Worm (Caenorhabditis elegans): ENCODE results near the gene pros-1.

Gene pros-1

ce11 chrIII:8030963-8031362 is 36.1 kb upstream of the pros-1 start, which contains the start of gene F44B9.9:
Gene F44B9.9 (minus strand): TSS chrIII:8031063.
- TF ChIP-seq ceh-14 (tag; optimal IDR thresholded peaks at IDR 0.05) (no peak), nhr-232 (tag; optimal IDR thresholded peaks at IDR 0.05) (no peak), hlh-8 (tag; optimal IDR thresholded peaks at IDR 0.05) (no peak), hlh-30 (tag; optimal IDR thresholded peaks at IDR 0.05; ENCODE audit: insufficient read depth) (no peak), ceh-34 (tag; optimal IDR thresholded peaks at IDR 0.05) (no peak), unc-86 (tag; optimal IDR thresholded peaks at IDR 0.05) (no peak), hlh-13 (GFP tag; optimal IDR thresholded peaks at IDR 0.05) (no peak), pat-9 (tag; optimal IDR thresholded peaks at IDR 0.05) (no peak), sox-2 (GFP tag; IDR thresholded peaks at IDR 0.05) (no peak), npax-4 (tag; optimal IDR thresholded peaks at IDR 0.05) (no peak)

ce11 chrIII:8033534-8033933 is 33.6 kb upstream of the pros-1 start, which contains the start of gene F44B9.10:
Gene F44B9.10 (minus strand): TSS chrIII:8033634.
- TF ChIP-seq sdc-2 (tag; optimal IDR thresholded peaks at IDR 0.05) = no peak
- TF ChIP-seq Y22D7AL.16 (tag; optimal IDR thresholded peaks at IDR 0.05) = no peak
- no peak for TF ChIP-seq elt-2 (tag; optimal IDR thresholded peaks at IDR 0.05)
- TF ChIP-seq sox-4 (tag; optimal IDR thresholded peaks at IDR 0.05) = no peak
- no peak for TF ChIP-seq ceh-19 (GFP tag; optimal IDR thresholded peaks at IDR 0.05)
- TF ChIP-seq ceh-2 (tag; optimal IDR thresholded peaks at IDR 0.05) = no peak
- no peak for TF ChIP-seq unc-42 (tag; optimal IDR thresholded peaks at IDR 0.05)
- TF ChIP-seq ama-1 (optimal IDR thresholded peaks at IDR 0.05) = no peak
- no peak for TF ChIP-seq ceh-34 (tag; optimal IDR thresholded peaks at IDR 0.05)
- no peak for TF ChIP-seq pax-1 (tag; optimal IDR thresholded peaks at IDR 0.05)

- no peak for TF ChIP-seq ceh-14 (tag; optimal IDR thresholded peaks at IDR 0.05)
These were observed 31.0 kb upstream of the pros-1 start for ce11 chrIII:8036050-8036449.

- TF ChIP-seq pha-4 (tag; optimal IDR thresholded peaks at IDR 0.05) (no peak), ttx-3 (tag; optimal IDR thresholded peaks at IDR 0.05) (no peak), mec-3 (tag; optimal IDR thresholded peaks at IDR 0.05; ENCODE audit: borderline replicate concordance) (no peak), pag-3 (tag; optimal IDR thresholded peaks at IDR 0.05; ENCODE audit: borderline replicate concordance) (no peak), Y22D7AL.16 (tag; optimal IDR thresholded peaks at IDR 0.05) (no peak), lim-6 (tag; optimal IDR thresholded peaks at IDR 0.05) (no peak), unc-42 (tag; optimal IDR thresholded peaks at IDR 0.05) (no peak), ztf-16 (tag; optimal IDR thresholded peaks at IDR 0.05) (no peak), elt-4 (tag; optimal IDR thresholded peaks at IDR 0.05) (no peak), hlh-15 (tag; optimal IDR thresholded peaks at IDR 0.05) (no peak), ceh-22 (tag; optimal IDR thresholded peaks at IDR 0.05) (no peak), elt-2 (tag; optimal IDR thresholded peaks at IDR 0.05) (no peak), ceh-19 (GFP tag; optimal IDR thresholded peaks at IDR 0.05) (no peak), eyg-1 (tag; optimal IDR thresholded peaks at IDR 0.05) (no peak), pros-1 (tag; optimal IDR thresholded peaks at IDR 0.05) (no peak), ets-4 (tag; optimal IDR thresholded peaks at IDR 0.05) (no peak), unc-55 (GFP tag; optimal IDR thresholded peaks at IDR 0.05) (no peak), pat-9 (tag; optimal IDR thresholded peaks at IDR 0.05) (no peak)
These were observed 30.6 kb upstream of the pros-1 start for ce11 chrIII:8036497-8036896.

ce11 chrIII:8037941-8038340 is 29.1 kb upstream of the pros-1 start, which contains the start of gene dpf-6:
Gene dpf-6 (plus strand): TSS chrIII:8038241.
- TF ChIP-seq ceh-2 (tag; optimal IDR thresholded peaks at IDR 0.05) = no peak
- TF ChIP-seq hlh-30 (tag; optimal IDR thresholded peaks at IDR 0.05; ENCODE audit: insufficient read depth) = no peak
- no peak for TF ChIP-seq unc-55 (GFP tag; optimal IDR thresholded peaks at IDR 0.05)
- TF ChIP-seq hlh-6 (tag; optimal IDR thresholded peaks at IDR 0.05) = no peak
- no peak for TF ChIP-seq ceh-19 (GFP tag; optimal IDR thresholded peaks at IDR 0.05)
- no peak for TF ChIP-seq unc-42 (tag; optimal IDR thresholded peaks at IDR 0.05)
- TF ChIP-seq tbx-7 (tag; optimal IDR thresholded peaks at IDR 0.05) = no peak
- no peak for TF ChIP-seq ceh-14 (tag; optimal IDR thresholded peaks at IDR 0.05)
- TF ChIP-seq pros-1 (tag; optimal IDR thresholded peaks at IDR 0.05) = no peak
- no peak for TF ChIP-seq syd-9 (tag; optimal IDR thresholded peaks at IDR 0.05)
- no peak for TF ChIP-seq pax-1 (tag; optimal IDR thresholded peaks at IDR 0.05)
- no peak for TF ChIP-seq unc-86 (tag; optimal IDR thresholded peaks at IDR 0.05)
- TF ChIP-seq ceh-6 (GFP tag; optimal IDR thresholded peaks at IDR 0.05) = no peak
- no peak for TF ChIP-seq K02D7.2 (tag; optimal IDR thresholded peaks at IDR 0.05)
- no peak for TF ChIP-seq ztf-16 (tag; optimal IDR thresholded peaks at IDR 0.05)
- no peak for TF ChIP-seq fkh-10 (GFP tag; optimal IDR thresholded peaks at IDR 0.05)
- no peak for TF ChIP-seq ceh-30 (tag; optimal IDR thresholded peaks at IDR 0.05)
- TF ChIP-seq ceh-48 (tag; optimal IDR thresholded peaks at IDR 0.05) = no peak

Data from whole organism, late embryonic.